2 fruit fly cellular contexts compared by ENCODE assay signal in the genomic region with DNA sequence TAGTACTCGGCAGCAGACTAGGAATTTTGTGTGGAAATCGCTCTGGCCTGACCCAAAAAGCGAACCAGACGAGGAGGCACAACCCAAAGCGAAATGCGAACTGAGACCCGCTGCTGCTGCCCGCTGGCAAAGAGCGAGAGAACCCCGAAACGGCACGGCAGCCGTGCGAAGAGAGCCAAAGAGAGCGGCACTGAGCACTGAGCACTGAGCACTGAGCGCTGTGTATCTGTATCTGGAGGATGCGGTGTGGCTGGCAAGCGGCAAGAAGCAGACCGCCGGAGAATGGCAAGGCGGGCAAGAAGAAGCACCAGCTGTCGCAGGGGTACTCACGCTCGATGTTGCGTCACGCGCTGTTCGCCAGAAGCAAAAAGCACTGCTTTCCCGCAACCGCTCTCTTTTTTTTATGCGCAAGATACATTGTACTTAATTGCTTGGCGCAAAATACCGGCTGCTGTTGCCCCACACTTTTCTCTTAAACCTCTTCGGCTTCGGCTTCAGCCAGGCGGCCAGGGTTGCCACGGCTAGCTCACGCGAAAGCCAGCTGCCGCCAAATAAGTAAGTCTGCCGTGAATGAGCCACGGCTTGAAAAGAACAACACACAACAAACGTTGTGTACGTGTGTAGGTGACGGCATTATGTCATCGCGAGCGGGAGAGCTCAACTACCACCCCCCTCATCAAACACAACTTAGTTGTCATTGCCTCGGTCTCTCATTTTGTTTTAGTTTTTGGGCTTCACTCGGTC.
TF ChIP-seq lines count a peak whose summit lies in the region.

No protein-coding gene starts in this region.

TF ChIP-seq in whole organism, embryonic, 481 proteins besides CTCF, POLR2A, EP300 and RAD21 (continued from another document and continues in another):
- TF ChIP-seq mam (GFP tag; optimal IDR thresholded peaks at IDR 0.05; lab: Kevin White, UChicago) (no peak), CG7745 (tag; optimal IDR thresholded peaks at IDR 0.05; lab: Kevin White, UChicago) (no peak), CG13287 (GFP tag; IDR thresholded peaks at IDR 0.05; lab: Robert Waterston, UW; ENCODE audit: partially characterized antibody) (peak; percentile 68), CG12299 (tag; optimal IDR thresholded peaks at IDR 0.05; lab: Kevin White, UChicago) (no peak), Ets97D (GFP tag; optimal IDR thresholded peaks at IDR 0.05; lab: Kevin White, UChicago) (peak; percentile 49), Rx (GFP tag; IDR thresholded peaks at IDR 0.05; lab: Robert Waterston, UW) (no peak), Neu2 (GFP tag; optimal IDR thresholded peaks at IDR 0.05; lab: Kevin White, UChicago; ENCODE audit: borderline replicate concordance) (no peak), CG1024 (GFP tag; IDR thresholded peaks at IDR 0.05; lab: Robert Waterston, UW) (no peak), crp (GFP tag; optimal IDR thresholded peaks at IDR 0.05; lab: Kevin White, UChicago) (peak in 1 of 2 experiments; percentile 60), CG10431 (GFP tag; optimal IDR thresholded peaks at IDR 0.05; lab: Kevin White, UChicago) (peak; percentile 73), HmgZ (tag; optimal IDR thresholded peaks at IDR 0.05; lab: Kevin White, UChicago) (peak; percentile 41), Vsx1 (GFP tag; optimal IDR thresholded peaks at IDR 0.05; lab: Kevin White, UChicago) (no peak), ap (GFP tag; IDR thresholded peaks at IDR 0.05; lab: Robert Waterston, UW) (no peak), CG7928 (GFP tag; optimal IDR thresholded peaks at IDR 0.05; lab: Kevin White, UChicago) (no peak), D19A (tag; optimal IDR thresholded peaks at IDR 0.05; lab: Kevin White, UChicago) (no peak), CG6813 (GFP tag; optimal IDR thresholded peaks at IDR 0.05; lab: Kevin White, UChicago) (peak; percentile 34), ewg (GFP tag; optimal IDR thresholded peaks at IDR 0.05; lab: Kevin White, UChicago) (peak; percentile 77), CG2199 (GFP tag; IDR thresholded peaks at IDR 0.05; lab: Robert Waterston, UW) (0 out of 3 replicates have a peak, but pooled peaks have one; percentile 16), CG18476 (GFP tag; optimal IDR thresholded peaks at IDR 0.05; lab: Kevin White, UChicago) (no peak), Nf-YC (tag; optimal IDR thresholded peaks at IDR 0.05; lab: Kevin White, UChicago) (peak; percentile 17), fd3F (GFP tag; optimal IDR thresholded peaks at IDR 0.05; lab: Kevin White, UChicago) (no peak), stwl (tag; optimal IDR thresholded peaks at IDR 0.05; lab: Kevin White, UChicago) (peak; percentile 63), pita (GFP tag; optimal IDR thresholded peaks at IDR 0.05; lab: Kevin White, UChicago) (no peak), dimm (GFP tag; IDR thresholded peaks at IDR 0.05; lab: Robert Waterston, UW) (no peak), CG4820 (GFP tag; optimal IDR thresholded peaks at IDR 0.05; lab: Kevin White, UChicago) (no peak), insv (GFP tag; optimal IDR thresholded peaks at IDR 0.05; lab: Kevin White, UChicago) (no peak), CG7357 (GFP tag; IDR thresholded peaks at IDR 0.05; lab: Robert Waterston, UW) (no peak), CG14965 (GFP tag; optimal IDR thresholded peaks at IDR 0.05; lab: Kevin White, UChicago; ENCODE audit: borderline replicate concordance) (no peak), trem (tag; optimal IDR thresholded peaks at IDR 0.05; lab: Kevin White, UChicago) (peak; percentile 5), Atf3 (GFP tag; optimal IDR thresholded peaks at IDR 0.05; lab: Kevin White, UChicago) (peak; percentile 49), CG1647 (GFP tag; optimal IDR thresholded peaks at IDR 0.05; lab: Kevin White, UChicago) (no peak), CG1602 (GFP tag; optimal IDR thresholded peaks at IDR 0.05; lab: Kevin White, UChicago) (no peak), nerfin-1 (tag; optimal IDR thresholded peaks at IDR 0.05; lab: Kevin White, UChicago) (no peak), crol (GFP tag; IDR thresholded peaks at IDR 0.05; lab: Robert Waterston, UW) (peak; percentile 78), Bgb (GFP tag; IDR thresholded peaks at IDR 0.05; lab: Robert Waterston, UW; ENCODE audit: partially characterized antibody) (peak; percentile 47; the same call in 1 of the 2 replicates), Rfx (GFP tag; IDR thresholded peaks at IDR 0.05; lab: Robert Waterston, UW) (peak; percentile 18; the same call in 1 of the 2 replicates), Doc3 (GFP tag; IDR thresholded peaks at IDR 0.05; lab: Robert Waterston, UW; ENCODE audit: partially characterized antibody) (0 out of 3 replicates have a peak, but pooled peaks have one; percentile 32), CG4730 (GFP tag; IDR thresholded peaks at IDR 0.05; lab: Robert Waterston, UW) (no peak), CG3163 (GFP tag; optimal IDR thresholded peaks at IDR 0.05; lab: Kevin White, UChicago) (peak; percentile 98), gfzf (GFP tag; optimal IDR thresholded peaks at IDR 0.05; lab: Kevin White, UChicago) (peak; percentile 2), H15 (GFP tag; IDR thresholded peaks at IDR 0.05; lab: Robert Waterston, UW) (no peak), pzg (GFP tag; optimal IDR thresholded peaks at IDR 0.05; lab: Kevin White, UChicago) (peak; percentile 69), CG9817 (tag; optimal IDR thresholded peaks at IDR 0.05; lab: Kevin White, UChicago) (no peak), ken (GFP tag; IDR thresholded peaks at IDR 0.05; lab: Robert Waterston, UW) (peak; percentile 19; the same call in 1 of the 3 replicates), ems (GFP tag; optimal IDR thresholded peaks at IDR 0.05; lab: Kevin White, UChicago) (no peak), CG4282 (GFP tag; optimal IDR thresholded peaks at IDR 0.05; lab: Kevin White, UChicago) (peak; percentile 13), maf-S (GFP tag; optimal IDR thresholded peaks at IDR 0.05; lab: Kevin White, UChicago) (no peak), slou (GFP tag; optimal IDR thresholded peaks at IDR 0.05; lab: Kevin White, UChicago) (no peak), CG12659 (GFP tag; optimal IDR thresholded peaks at IDR 0.05; lab: Kevin White, UChicago) (peak; percentile 41), pfk (GFP tag; optimal IDR thresholded peaks at IDR 0.05; lab: Kevin White, UChicago) (peak; percentile 26), Abd-B (GFP tag; optimal IDR thresholded peaks at IDR 0.05; lab: Kevin White, UChicago) (no peak), CG34376 (GFP tag; optimal IDR thresholded peaks at IDR 0.05; lab: Kevin White, UChicago) (peak; percentile 61), row (GFP tag; IDR thresholded peaks at IDR 0.05; lab: Robert Waterston, UW) (peak; percentile 35; the same call in 1 of the 3 replicates), CG11560 (tag; IDR thresholded peaks at IDR 0.05; lab: Robert Waterston, UW) (no peak), CG10654 (GFP tag; optimal IDR thresholded peaks at IDR 0.05; lab: Kevin White, UChicago) (no peak), zen2 (GFP tag; IDR thresholded peaks at IDR 0.05; lab: Robert Waterston, UW; ENCODE audit: partially characterized antibody) (peak; percentile 50; the same call in 2 of the 3 replicates), kni (GFP tag; optimal IDR thresholded peaks at IDR 0.05; lab: Kevin White, UChicago) (peak; percentile 91), corto (GFP tag; optimal IDR thresholded peaks at IDR 0.05; lab: Kevin White, UChicago) (peak; percentile 80), Med (GFP tag; lab: Kevin White, UChicago) (peak; percentile 87), Bteb2 (GFP tag; optimal IDR thresholded peaks at IDR 0.05; lab: Kevin White, UChicago) (no peak)

TF ChIP-seq in whole organism, prepupa, 60 proteins besides CTCF, POLR2A, EP300 and RAD21 (continued from another document):
- no peak for TF ChIP-seq fd59A (GFP tag; optimal IDR thresholded peaks at IDR 0.05; lab: Kevin White, UChicago)
TF ChIP-seq in whole organism, prepupa: peak in this region for 24.
